Worm (Caenorhabditis elegans): ENCODE data around the gene B0353.1.

DNA sequence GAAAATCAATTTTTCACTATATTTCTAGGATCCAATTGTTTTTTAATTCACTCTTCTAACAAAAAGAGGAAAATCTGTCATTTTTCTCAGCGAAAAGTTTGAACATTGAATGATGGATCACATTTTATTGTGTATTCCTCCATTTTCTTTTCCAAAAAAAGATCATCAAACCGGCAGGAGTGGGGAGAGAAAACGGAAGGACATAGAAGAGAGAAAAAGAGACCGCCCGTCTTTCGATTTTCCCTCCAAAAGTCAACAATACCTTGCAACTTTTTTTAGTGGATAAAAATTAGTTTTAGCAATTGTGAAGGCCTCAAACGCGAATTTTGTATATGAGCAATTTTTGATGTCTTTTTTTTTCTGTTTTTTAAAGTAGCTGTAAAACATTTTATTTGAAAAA, 8.0 kb downstream of the B0353.1 start:
- TF ChIP-seq ztf-29 (GFP tag; IDR thresholded peaks at IDR 0.05) (no peak), ref-1 (GFP tag; conservative IDR thresholded peaks at IDR 0.05) (no peak), ztf-23 (GFP tag; IDR thresholded peaks at IDR 0.05) (no peak), flt-1 (GFP tag; IDR thresholded peaks at IDR 0.05) (no peak), cog-1 (tag; optimal IDR thresholded peaks at IDR 0.05) (no peak), klf-2 (GFP tag; conservative IDR thresholded peaks at IDR 0.05) (no peak), T22C8.4 (GFP tag; IDR thresholded peaks at IDR 0.05) (no peak), med-1 (GFP tag; optimal IDR thresholded peaks at IDR 0.05; ENCODE audit: insufficient read depth) (no peak)
